Fruit fly (Drosophila melanogaster) whole organism, embryonic: ENCODE results near the gene Atx2.

Experiments
- CG10267 ChIP-seq: fragments of 200-800 bp; sonication (Bioruptor generic); optimal IDR thresholded peaks from 2 replicates; lab custom pipeline; 2018; ENCODE audit warnings: missing biosample characterization, mild to moderate bottlenecking, missing genetic modification characterization, moderate library complexity
- CG12659 ChIP-seq: fragments of 200-800 bp; sonication (Bioruptor generic); optimal IDR thresholded peaks from 3 replicates; lab custom pipeline; 2017; ENCODE audit warnings: mild to moderate bottlenecking, missing biosample characterization, missing genetic modification reagents, missing genetic modification characterization
- CG13624 ChIP-seq: fragments of 200-800 bp; sonication (Bioruptor generic); optimal IDR thresholded peaks from 2 replicates; lab custom pipeline; 2016; ENCODE audit warnings: missing biosample characterization, missing genetic modification characterization
- CG14710 ChIP-seq: fragments of 200-800 bp; sonication (Bioruptor generic); optimal IDR thresholded peaks from 3 replicates; lab custom pipeline; 2019; ENCODE audit warnings: missing biosample characterization, mild to moderate bottlenecking, missing genetic modification characterization, moderate library complexity
- CG15514 ChIP-seq: fragments of 200-800 bp; sonication (Bioruptor generic); optimal IDR thresholded peaks from 3 replicates; lab custom pipeline; 2017; ENCODE audit warnings: missing biosample characterization, missing genetic modification characterization, mild to moderate bottlenecking, moderate library complexity, missing genetic modification reagents
- CG16813 ChIP-seq: fragments of 200-800 bp; sonication (Bioruptor generic); IDR thresholded peaks from 3 replicates; pipeline ENCODE4 v1.3.6; 2022; ENCODE audit warnings: missing biosample characterization, missing genetic modification characterization; ENCODE audit not compliant: partially characterized antibody
- CG16863 ChIP-seq: fragments of 200-800 bp; sonication (Bioruptor generic); optimal IDR thresholded peaks from 3 replicates; lab custom pipeline; 2016; ENCODE audit warnings: missing biosample characterization, missing genetic modification characterization
- CG17385 ChIP-seq: fragments of 200-800 bp; sonication (Bioruptor generic); optimal IDR thresholded peaks from 3 replicates; lab custom pipeline; 2018; ENCODE audit warnings: missing biosample characterization, mild to moderate bottlenecking, missing genetic modification characterization
- CG2116 ChIP-seq: fragments of 200-800 bp; sonication (Bioruptor generic); optimal IDR thresholded peaks from 3 replicates; lab custom pipeline; 2018; ENCODE audit warnings: missing biosample characterization, mild to moderate bottlenecking, missing genetic modification characterization
- CG2875 ChIP-seq: fragments of 200-800 bp; sonication (Bioruptor generic); optimal IDR thresholded peaks from 2 replicates; lab custom pipeline; 2017; ENCODE audit warnings: missing biosample characterization, mild to moderate bottlenecking, missing genetic modification characterization, missing genetic modification reagents
- CG32767 ChIP-seq: fragments of 200-800 bp; sonication (Bioruptor generic); IDR thresholded peaks from 2 replicates; pipeline ENCODE4 v1.3.6; 2022; ENCODE audit warnings: missing biosample characterization, missing genetic modification characterization
- CG34224 ChIP-seq: fragments of 200-800 bp; sonication (Bioruptor generic); IDR thresholded peaks from 3 replicates; pipeline ENCODE4 v1.3.6; 2022; ENCODE audit warnings: missing biosample characterization, missing genetic modification characterization; ENCODE audit not compliant: partially characterized antibody
- CG34376 ChIP-seq: fragments of 200-800 bp; sonication (Bioruptor generic); optimal IDR thresholded peaks from 2 replicates; lab custom pipeline; 2018; ENCODE audit warnings: missing biosample characterization, mild to moderate bottlenecking, missing genetic modification characterization
- CG4360 ChIP-seq: fragments of 200-800 bp; sonication (Bioruptor generic); IDR thresholded peaks from 2 replicates; pipeline ENCODE4 v1.3.6; 2022; ENCODE audit warnings: missing biosample characterization, missing genetic modification characterization
- CG7928 ChIP-seq: fragments of 200-800 bp; sonication (Bioruptor generic); optimal IDR thresholded peaks from 2 replicates; lab custom pipeline; 2017; ENCODE audit warnings: missing biosample characterization, mild to moderate bottlenecking, missing genetic modification characterization
- Dfd ChIP-seq, 2 experiments: fragments of >200 bp; optimal IDR thresholded peaks; 2 replicates each; lab custom pipeline; 2017; ENCODE audit warnings: missing biosample characterization in 2 of 2, missing genetic modification characterization in 2 of 2
- Dll ChIP-seq: fragments of 200-800 bp; sonication (Bioruptor generic); IDR thresholded peaks from 4 replicates; pipeline ENCODE4 v1.3.6; 2022; ENCODE audit warnings: missing biosample characterization, missing genetic modification characterization; ENCODE audit not compliant: partially characterized antibody
- Dp ChIP-seq: fragments of 200-800 bp; sonication (Bioruptor generic); optimal IDR thresholded peaks from 2 replicates; lab custom pipeline; 2018; ENCODE audit warnings: missing biosample characterization, mild to moderate bottlenecking, missing genetic modification characterization, moderate library complexity
- Dref ChIP-seq: fragments of 200-800 bp; sonication (Bioruptor generic); IDR thresholded peaks from 2 replicates; pipeline ENCODE4 v1.3.6; 2022; ENCODE audit warnings: missing biosample characterization, missing genetic modification characterization
- Lim3 ChIP-seq: fragments of 200-800 bp; sonication (Bioruptor generic); IDR thresholded peaks from 2 replicates; pipeline ENCODE4 v1.3.6; 2022; ENCODE audit warnings: missing biosample characterization, missing genetic modification characterization
- MBD-R2 ChIP-seq: fragments of 200-800 bp; sonication (Bioruptor generic); IDR thresholded peaks from 2 replicates; pipeline ENCODE4 v1.3.6; 2022; ENCODE audit warnings: missing biosample characterization, missing genetic modification characterization
- Myb ChIP-seq: fragments of 200-800 bp; sonication (Bioruptor generic); optimal IDR thresholded peaks from 2 replicates; lab custom pipeline; 2016; ENCODE audit warnings: missing biosample characterization, missing genetic modification characterization
- Neu2 ChIP-seq: fragments of 200-800 bp; sonication (Bioruptor generic); optimal IDR thresholded peaks from 3 replicates; lab custom pipeline; 2016; ENCODE audit warnings: missing biosample characterization, missing genetic modification characterization, borderline replicate concordance
- Oaz ChIP-seq: fragments of 200-800 bp; sonication (Bioruptor generic); IDR thresholded peaks from 2 replicates; pipeline ENCODE4 v1.3.6; 2022; ENCODE audit warnings: missing biosample characterization, missing genetic modification characterization
- Scr ChIP-seq: fragments of 200-800 bp; sonication (Bioruptor generic); IDR thresholded peaks from 2 replicates; pipeline ENCODE4 v1.3.6; 2022; ENCODE audit warnings: missing biosample characterization, missing genetic modification characterization; ENCODE audit not compliant: partially characterized antibody
- Sry-δ ChIP-seq: fragments of 200-800 bp; sonication (Bioruptor generic); optimal IDR thresholded peaks from 2 replicates; lab custom pipeline; 2016; ENCODE audit warnings: missing biosample characterization, missing genetic modification characterization
- Stat92E ChIP-seq, 3 experiments: fragments of >200 bp in 2 of 3; fragments of 200-800 bp in 1 of 3; sonication (Bioruptor generic) in 1 of 3; optimal IDR thresholded peaks; 2 replicates each; lab custom pipeline; 2017 to 2019; ENCODE audit warnings: missing biosample characterization in 3 of 3, missing genetic modification characterization in 3 of 3, mild to moderate bottlenecking in 1 of 3, moderate library complexity in 1 of 3
- Xrp1 ChIP-seq: fragments of 200-800 bp; sonication (Bioruptor generic); IDR thresholded peaks from 2 replicates; pipeline ENCODE4 v1.3.6; 2022; ENCODE audit warnings: missing biosample characterization, missing genetic modification characterization
- al ChIP-seq: fragments of 200-800 bp; sonication (Bioruptor generic); IDR thresholded peaks from 2 replicates; pipeline ENCODE4 v1.3.6; 2022; ENCODE audit warnings: missing biosample characterization, missing genetic modification characterization
- amos ChIP-seq: fragments of 200-800 bp; sonication (Bioruptor generic); IDR thresholded peaks from 2 replicates; pipeline ENCODE4 v1.3.6; 2022; ENCODE audit warnings: missing biosample characterization, missing genetic modification characterization; ENCODE audit not compliant: partially characterized antibody
- da ChIP-seq: fragments of 200-800 bp; sonication (Bioruptor generic); optimal IDR thresholded peaks from 2 replicates; lab custom pipeline; 2016; ENCODE audit warnings: missing biosample characterization, missing genetic modification characterization
- dimm ChIP-seq: fragments of 200-800 bp; sonication (Bioruptor generic); IDR thresholded peaks from 2 replicates; pipeline ENCODE4 v1.3.6; 2022; ENCODE audit warnings: missing biosample characterization, missing genetic modification characterization
- disco-r ChIP-seq: fragments of 200-800 bp; sonication (Bioruptor generic); optimal IDR thresholded peaks from 2 replicates; lab custom pipeline; 2016; ENCODE audit warnings: missing biosample characterization, missing genetic modification characterization
- gro ChIP-seq: fragments of 200-800 bp; sonication (Bioruptor generic); optimal IDR thresholded peaks from 2 replicates; lab custom pipeline; 2016; ENCODE audit warnings: missing biosample characterization, missing genetic modification characterization
- hkb ChIP-seq, 2 experiments: fragments of 200-800 bp in 1 of 2; fragments of >200 bp in 1 of 2; sonication (Bioruptor generic) in 1 of 2; IDR thresholded peaks in 1 of 2; optimal IDR thresholded peaks in 1 of 2; 2 replicates each; pipeline versions ENCODE4 v1.3.6 to Lab custom; 2017 to 2022; ENCODE audit warnings: missing biosample characterization in 1 of 2, missing genetic modification characterization in 1 of 2
- jumu ChIP-seq: fragments of 200-800 bp; sonication (Bioruptor generic); optimal IDR thresholded peaks from 3 replicates; lab custom pipeline; 2016; ENCODE audit warnings: missing biosample characterization, missing genetic modification characterization
- knrl ChIP-seq: fragments of 200-800 bp; sonication (Bioruptor generic); IDR thresholded peaks from 3 replicates; pipeline ENCODE4 v1.3.6; 2022; ENCODE audit warnings: missing biosample characterization, missing genetic modification characterization; ENCODE audit not compliant: partially characterized antibody
- lbe ChIP-seq: fragments of 200-800 bp; sonication (Bioruptor generic); optimal IDR thresholded peaks from 2 replicates; lab custom pipeline; 2016; ENCODE audit warnings: missing biosample characterization, mild to moderate bottlenecking, missing genetic modification characterization
- mld ChIP-seq: fragments of 200-800 bp; sonication (Bioruptor generic); IDR thresholded peaks from 3 replicates; pipeline ENCODE4 v1.3.6; 2022; ENCODE audit warnings: missing biosample characterization, missing genetic modification characterization; ENCODE audit not compliant: partially characterized antibody
- phol ChIP-seq: fragments of 200-800 bp; sonication (Bioruptor generic); optimal IDR thresholded peaks from 3 replicates; lab custom pipeline; 2018; ENCODE audit warnings: missing biosample characterization, mild to moderate bottlenecking, missing genetic modification characterization, moderate library complexity
- prd ChIP-seq, 3 experiments: fragments of >200 bp in 2 of 3; fragments of 200-800 bp in 1 of 3; sonication (Bioruptor generic) in 1 of 3; optimal IDR thresholded peaks in 2 of 3; IDR thresholded peaks in 1 of 3; 2 replicates in 2 of 3; 3 replicates in 1 of 3; pipeline versions ENCODE4 v1.3.6 to Lab custom; 2017 to 2022; ENCODE audit warnings: missing biosample characterization in 1 of 3, missing genetic modification characterization in 1 of 3
- pum ChIP-seq: fragments of 200-800 bp; sonication (Bioruptor generic); optimal IDR thresholded peaks from 2 replicates; lab custom pipeline; 2016; ENCODE audit warnings: missing biosample characterization, missing genetic modification characterization
- pzg ChIP-seq: fragments of 200-800 bp; sonication (Bioruptor generic); optimal IDR thresholded peaks from 3 replicates; lab custom pipeline; 2018; ENCODE audit warnings: missing biosample characterization, mild to moderate bottlenecking, missing genetic modification characterization, moderate library complexity
- sna ChIP-seq: fragments of 200-800 bp; sonication (Bioruptor generic); IDR thresholded peaks from 2 replicates; pipeline ENCODE4 v1.3.6; 2022; ENCODE audit warnings: missing biosample characterization, missing genetic modification characterization; ENCODE audit not compliant: partially characterized antibody
- stwl ChIP-seq: fragments of 200-800 bp; sonication (Bioruptor generic); optimal IDR thresholded peaks from 3 replicates; lab custom pipeline; 2018; ENCODE audit warnings: missing biosample characterization, mild to moderate bottlenecking, missing genetic modification characterization, moderate library complexity
- unc-4 ChIP-seq: fragments of 200-800 bp; sonication (Bioruptor generic); IDR thresholded peaks from 2 replicates; pipeline ENCODE4 v1.3.6; 2022; ENCODE audit warnings: missing biosample characterization, missing genetic modification characterization; ENCODE audit not compliant: partially characterized antibody
- unpg ChIP-seq: fragments of 200-800 bp; sonication (Bioruptor generic); optimal IDR thresholded peaks from 3 replicates; lab custom pipeline; 2018; ENCODE audit warnings: missing biosample characterization, mild to moderate bottlenecking, missing genetic modification characterization, moderate library complexity
- zfh2 ChIP-seq: fragments of 200-800 bp; sonication (Bioruptor generic); optimal IDR thresholded peaks from 2 replicates; lab custom pipeline; 2016; ENCODE audit warnings: missing biosample characterization, missing genetic modification characterization

Gene Atx2

DNA sequence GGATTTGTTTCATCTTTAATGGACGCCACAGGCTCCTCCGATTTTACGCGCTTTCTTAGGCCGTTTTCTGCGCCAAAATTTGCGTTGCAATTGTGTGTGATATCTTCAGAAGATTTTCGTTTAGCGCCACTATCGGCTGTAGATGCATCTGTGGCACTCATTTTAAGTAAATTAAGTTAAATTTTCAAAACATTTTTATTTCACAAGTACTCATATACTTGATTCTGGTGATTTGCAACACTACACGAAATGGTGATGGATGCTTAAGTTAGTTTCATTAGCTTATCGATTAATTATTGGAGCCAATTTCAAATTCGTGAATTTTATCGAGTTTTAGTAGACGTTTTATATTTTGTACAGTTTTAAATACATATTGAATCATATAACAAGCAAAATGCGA, 44.6 kb upstream of the Atx2 start, which contains the start of gene CG6171:
Gene CG6171 (minus strand): TSS at position 250 of the 400 bp plus-strand sequence.
- TF ChIP-seq CG4360 (GFP tag; lab: Robert Waterston, UW): no peak
- TF ChIP-seq amos (GFP tag; lab: Robert Waterston, UW): peak; percentile 54; the same call in 1 of the 2 replicates
- TF ChIP-seq pum (GFP tag; lab: Kevin White, UChicago): no peak
- no peak for TF ChIP-seq Stat92E (GFP tag; optimal IDR thresholded peaks at IDR 0.05; lab: Kevin White, UChicago)
- TF ChIP-seq knrl (GFP tag; lab: Robert Waterston, UW): peak; percentile 50
- peak; percentile 75 for TF ChIP-seq CG16863 (GFP tag; lab: Kevin White, UChicago)
- no peak for TF ChIP-seq dimm (GFP tag; lab: Robert Waterston, UW)
- TF ChIP-seq MBD-R2 (GFP tag; lab: Robert Waterston, UW): peak; percentile 70
- TF ChIP-seq lbe (GFP tag; lab: Kevin White, UChicago): peak; percentile 28
- TF ChIP-seq Dref (GFP tag; lab: Robert Waterston, UW): peak; percentile 76
- no peak for TF ChIP-seq Oaz (GFP tag; lab: Robert Waterston, UW)
- TF ChIP-seq zfh2 (GFP tag; lab: Kevin White, UChicago): no peak
- TF ChIP-seq CG2875 (GFP tag; lab: Kevin White, UChicago): no peak
- no peak for TF ChIP-seq Lim3
- TF ChIP-seq phol (tag; lab: Kevin White, UChicago): peak; percentile 41
- peak; percentile 55 for TF ChIP-seq pzg (GFP tag; lab: Kevin White, UChicago)
- TF ChIP-seq hkb (optimal IDR thresholded peaks at IDR 0.05; lab: Kevin White, UChicago): no peak
- no peak for TF ChIP-seq hkb (GFP tag; IDR thresholded peaks at IDR 0.05; lab: Robert Waterston, UW)
- TF ChIP-seq al (GFP tag; lab: Robert Waterston, UW): no peak
- peak; percentile 59 for TF ChIP-seq unc-4
- peak; percentile 4 for TF ChIP-seq CG12659 (GFP tag; lab: Kevin White, UChicago)
- no peak for TF ChIP-seq Dfd (GFP tag; optimal IDR thresholded peaks at IDR 0.05; lab: Kevin White, UChicago)
- peak; percentile 18 for TF ChIP-seq Neu2 (GFP tag; lab: Kevin White, UChicago)
- TF ChIP-seq Dll (GFP tag; lab: Robert Waterston, UW): peak; percentile 69; the same call in 3 of the 4 replicates
- TF ChIP-seq Myb (GFP tag; lab: Kevin White, UChicago): peak; percentile 37
- peak; percentile 8 for TF ChIP-seq CG34376
- no peak for TF ChIP-seq unpg (GFP tag; lab: Kevin White, UChicago)
- 0 out of 3 replicates have a peak, but pooled peaks have one; percentile 29 for TF ChIP-seq CG16813
- peak; percentile 48; the same call in 2 of the 3 replicates for TF ChIP-seq CG34224
- TF ChIP-seq sna (GFP tag; lab: Robert Waterston, UW): peak; percentile 23; the same call in 1 of the 2 replicates
- TF ChIP-seq CG32767 (GFP tag; lab: Robert Waterston, UW): peak; percentile 47; the same call in 1 of the 2 replicates
- no peak for TF ChIP-seq disco-r (GFP tag; lab: Kevin White, UChicago)
- peak; percentile 61 for TF ChIP-seq stwl (tag; lab: Kevin White, UChicago)
- peak; percentile 92 for TF ChIP-seq CG10267 (tag; lab: Kevin White, UChicago)
- peak; percentile 16 for TF ChIP-seq CG13624 (GFP tag; lab: Kevin White, UChicago)
- TF ChIP-seq CG2116 (GFP tag; lab: Kevin White, UChicago): peak; percentile 70
- no peak for TF ChIP-seq CG7928 (GFP tag; lab: Kevin White, UChicago)
- no peak for TF ChIP-seq CG17385 (GFP tag; lab: Kevin White, UChicago)
- TF ChIP-seq CG14710 (tag; lab: Kevin White, UChicago): peak; percentile 12
- TF ChIP-seq gro: no peak
- TF ChIP-seq Sry-δ: peak; percentile 84
- no peak for TF ChIP-seq jumu (GFP tag; lab: Kevin White, UChicago)
- peak; percentile 18 for TF ChIP-seq CG15514 (GFP tag; lab: Kevin White, UChicago)
- 0 out of 2 replicates have a peak, but pooled peaks have one; percentile 14 for TF ChIP-seq Xrp1 (GFP tag; lab: Robert Waterston, UW)
- TF ChIP-seq da (GFP tag; lab: Kevin White, UChicago): no peak
- TF ChIP-seq prd (optimal IDR thresholded peaks at IDR 0.05; lab: Kevin White, UChicago): no peak
- TF ChIP-seq prd (GFP tag; IDR thresholded peaks at IDR 0.05; lab: Robert Waterston, UW): no peak
- TF ChIP-seq Scr (GFP tag; lab: Robert Waterston, UW): peak; percentile 64
- peak; percentile 82 for TF ChIP-seq Dp (GFP tag; lab: Kevin White, UChicago)
- TF ChIP-seq mld: no peak
